Worm (Caenorhabditis elegans) whole organism, L4 larva: Measurements from ENCODE around the gene F35D11.1.

Experiments
- ZK546.5 ChIP-seq, 2 experiments: sonication (generic microtip); optimal IDR thresholded peaks; 2 replicates each; lab custom pipeline; 2017; ENCODE audit warnings: missing biosample characterization in 2 of 2, missing genetic modification characterization in 2 of 2
- ceh-82 ChIP-seq: sonication (generic microtip); optimal IDR thresholded peaks from 2 replicates; lab custom pipeline; 2017; ENCODE audit warnings: missing biosample characterization, missing genetic modification characterization
- daf-16 ChIP-seq, 3 experiments: sonication (generic microtip); optimal IDR thresholded peaks; 2 replicates each; lab custom pipeline; 2016 to 2017; ENCODE audit warnings: missing genetic modification characterization in 3 of 3, missing genetic modification reagents in 3 of 3, mild to moderate bottlenecking in 2 of 3, missing compliant biosample characterization in 2 of 3, missing biosample characterization in 1 of 3, moderate library complexity in 1 of 3
- fkh-10 ChIP-seq: fragments of 150-350 bp; optimal IDR thresholded peaks from 2 replicates; lab custom pipeline; 2014; ENCODE audit warnings: missing biosample characterization, missing genetic modification reagents, missing genetic modification characterization
- hlh-30 ChIP-seq: sonication (generic microtip); optimal IDR thresholded peaks from 2 replicates; lab custom pipeline; 2017; ENCODE audit warnings: antibody characterized with exemption, mild to moderate bottlenecking, missing genetic modification characterization, missing compliant biosample characterization; ENCODE audit not compliant: insufficient read depth
- lin-13 ChIP-seq: fragments of 150-350 bp; optimal IDR thresholded peaks from 2 replicates; lab custom pipeline; 2014; ENCODE audit warnings: missing biosample characterization, missing genetic modification reagents, missing genetic modification characterization
- lin-15B ChIP-seq: fragments of 150-350 bp; sonication (generic microtip); optimal IDR thresholded peaks from 3 replicates; lab custom pipeline; 2014; ENCODE audit warnings: missing biosample characterization, missing genetic modification characterization
- lin-39 ChIP-seq: fragments of 150-350 bp; optimal IDR thresholded peaks from 2 replicates; lab custom pipeline; 2014; ENCODE audit warnings: missing biosample characterization, missing genetic modification reagents, missing genetic modification characterization
- lsy-2 ChIP-seq, 2 experiments: fragments of 150-350 bp in 1 of 2; sonication (generic microtip) in 1 of 2; optimal IDR thresholded peaks; 2 replicates each; lab custom pipeline; 2014 to 2017; ENCODE audit warnings: missing biosample characterization in 2 of 2, missing genetic modification characterization in 2 of 2
- nhr-111 ChIP-seq: fragments of 200-800 bp; sonication (Bioruptor generic); optimal IDR thresholded peaks from 2 replicates; lab custom pipeline; 2018; ENCODE audit warnings: mild to moderate bottlenecking, missing genetic modification characterization, missing compliant biosample characterization
- nhr-76 ChIP-seq: fragments of 150-350 bp; optimal IDR thresholded peaks from 2 replicates; lab custom pipeline; 2014; ENCODE audit warnings: missing biosample characterization, missing genetic modification characterization

- TF ChIP-seq ceh-82 (tag; lab: Kevin White, UChicago) (no peak), ZK546.5 (tag; optimal IDR thresholded peaks at IDR 0.05; lab: Kevin White, UChicago) (no peak), nhr-111 (no peak), nhr-76 (tag; lab: Kevin White, UChicago) (no peak), fkh-10 (GFP tag; lab: Kevin White, UChicago) (no peak), lin-15B (tag; lab: Kevin White, UChicago) (no peak), lin-39 (no peak), lin-13 (GFP tag; lab: Kevin White, UChicago) (no peak), lsy-2 (tag; optimal IDR thresholded peaks at IDR 0.05; lab: Kevin White, UChicago) (no peak), hlh-30 (tag; lab: Kevin White, UChicago) (no peak), daf-16 (GFP tag; optimal IDR thresholded peaks at IDR 0.05; lab: Kevin White, UChicago) (no peak), daf-16 (tag; optimal IDR thresholded peaks at IDR 0.05; lab: Kevin White, UChicago) (no peak)
Observed at ce11 chrII:4590660-4591059, 36.0 kb upstream of the F35D11.1 start.
